Worm (Caenorhabditis elegans) whole organism, young adult: ENCODE results near the gene C14C10.1.

Experiments used
- B0261.1 ChIP-seq: sonication (generic microtip); optimal IDR thresholded peaks from 2 replicates; lab custom pipeline; 2016; ENCODE audit warnings: mild to moderate bottlenecking, missing genetic modification characterization, moderate library complexity, missing compliant biosample characterization
- B0336.3 ChIP-seq: fragments of 200-800 bp; sonication (Bioruptor generic); IDR thresholded peaks from 2 replicates; pipeline ENCODE4 v1.3.6; 2022; ENCODE audit warnings: missing genetic modification characterization, missing compliant biosample characterization
- D2030.7 ChIP-seq: fragments of 200-800 bp; sonication (Bioruptor generic); IDR thresholded peaks from 2 replicates; pipeline ENCODE4 v1.3.6; 2022; ENCODE audit warnings: missing genetic modification reagents, missing genetic modification characterization, missing compliant biosample characterization
- F10E7.11 ChIP-seq: sonication (generic microtip); optimal IDR thresholded peaks from 2 replicates; lab custom pipeline; 2017; ENCODE audit warnings: mild to moderate bottlenecking, missing genetic modification characterization, moderate library complexity, missing compliant biosample characterization
- F23B12.7 ChIP-seq: sonication (generic microtip); optimal IDR thresholded peaks from 2 replicates; lab custom pipeline; 2017; ENCODE audit warnings: missing genetic modification characterization, mild to moderate bottlenecking, missing compliant biosample characterization, antibody characterized with exemption, moderate library complexity; ENCODE audit not compliant: insufficient read depth
- F33H1.4 ChIP-seq: fragments of 200-800 bp; sonication (Bioruptor generic); IDR thresholded peaks from 2 replicates; pipeline ENCODE4 v1.3.6; 2022; ENCODE audit warnings: missing genetic modification reagents, missing genetic modification characterization, missing compliant biosample characterization
- F55B11.4 ChIP-seq: sonication (generic microtip); optimal IDR thresholded peaks from 2 replicates; lab custom pipeline; 2016; ENCODE audit warnings: missing compliant biosample characterization, missing genetic modification characterization, borderline replicate concordance; ENCODE audit not compliant: insufficient read depth
- K11D2.4 ChIP-seq: fragments of 200-800 bp; sonication (Bioruptor generic); IDR thresholded peaks from 2 replicates; pipeline ENCODE4 v1.3.6; 2022; ENCODE audit warnings: missing genetic modification reagents, missing genetic modification characterization, missing compliant biosample characterization
- Y53G8AR.9 ChIP-seq: fragments of 200-800 bp; sonication (Bioruptor generic); conservative IDR thresholded peaks from 2 replicates; pipeline ENCODE4 v1.3.6; 2022; ENCODE audit warnings: missing genetic modification reagents, missing genetic modification characterization, missing compliant biosample characterization
- Y95B8A.8 ChIP-seq: fragments of 200-800 bp; sonication (Bioruptor generic); IDR thresholded peaks from 2 replicates; pipeline ENCODE4 v1.3.6; 2022; ENCODE audit warnings: missing genetic modification reagents, missing genetic modification characterization, missing compliant biosample characterization
- ama-1 ChIP-seq, 3 experiments: fragments of 150-350 bp in 1 of 3; sonication (generic microtip) in 2 of 3; optimal IDR thresholded peaks; 2 replicates each; lab custom pipeline; 2014 to 2018; ENCODE audit warnings: missing biosample characterization in 2 of 3, missing genetic modification characterization in 2 of 3, missing genetic modification reagents in 2 of 3
- attf-3 ChIP-seq: fragments of 200-800 bp; sonication (Bioruptor generic); conservative IDR thresholded peaks from 2 replicates; pipeline ENCODE4 v1.3.6; 2022; ENCODE audit warnings: missing genetic modification reagents, missing genetic modification characterization, missing compliant biosample characterization
- ccch-3 ChIP-seq: fragments of 200-800 bp; sonication (Bioruptor generic); optimal IDR thresholded peaks from 2 replicates; lab custom pipeline; 2018; ENCODE audit warnings: mild to moderate bottlenecking, missing genetic modification characterization, missing compliant biosample characterization
- ceh-100 ChIP-seq: fragments of 200-800 bp; sonication (Bioruptor generic); IDR thresholded peaks from 2 replicates; pipeline ENCODE4 v1.3.6; 2022; ENCODE audit warnings: missing genetic modification reagents, missing genetic modification characterization, missing compliant biosample characterization
- ceh-40 ChIP-seq: fragments of 200-800 bp; sonication (Bioruptor generic); IDR thresholded peaks from 2 replicates; pipeline ENCODE4 v1.3.6; 2022; ENCODE audit warnings: missing genetic modification characterization, missing compliant biosample characterization
- ceh-91 ChIP-seq: fragments of 200-800 bp; sonication (Bioruptor generic); IDR thresholded peaks from 2 replicates; pipeline ENCODE4 v1.3.6; 2022; ENCODE audit warnings: missing genetic modification reagents, missing genetic modification characterization, missing compliant biosample characterization
- dox-1 ChIP-seq: fragments of 200-800 bp; sonication (Bioruptor generic); IDR thresholded peaks from 2 replicates; pipeline ENCODE4 v1.3.6; 2022; ENCODE audit warnings: missing genetic modification reagents, missing genetic modification characterization, missing compliant biosample characterization
- dpl-1 ChIP-seq: fragments of 150-350 bp; optimal IDR thresholded peaks from 2 replicates; lab custom pipeline; 2014; ENCODE audit warnings: missing biosample characterization, missing genetic modification reagents, missing genetic modification characterization
- egl-18 ChIP-seq: fragments of 200-800 bp; sonication (Bioruptor generic); IDR thresholded peaks from 2 replicates; pipeline ENCODE4 v1.3.6; 2022; ENCODE audit warnings: missing genetic modification reagents, missing genetic modification characterization, missing compliant biosample characterization
- ets-4 ChIP-seq: fragments of 200-800 bp; sonication (Bioruptor generic); optimal IDR thresholded peaks from 2 replicates; lab custom pipeline; 2018; ENCODE audit warnings: mild to moderate bottlenecking, missing genetic modification characterization, missing compliant biosample characterization
- fkh-3 ChIP-seq: sonication (generic microtip); optimal IDR thresholded peaks from 2 replicates; lab custom pipeline; 2016; ENCODE audit warnings: mild to moderate bottlenecking, missing genetic modification characterization, missing compliant biosample characterization
- hlh-12 ChIP-seq: sonication (generic microtip); optimal IDR thresholded peaks from 2 replicates; lab custom pipeline; 2016; ENCODE audit warnings: missing genetic modification characterization, missing compliant biosample characterization
- hlh-26 ChIP-seq: fragments of 200-800 bp; sonication (Bioruptor generic); conservative IDR thresholded peaks from 2 replicates; pipeline ENCODE4 v1.3.6; 2022; ENCODE audit warnings: missing genetic modification reagents, missing genetic modification characterization, missing compliant biosample characterization
- hsf-1 ChIP-seq: fragments of 200-800 bp; sonication (Bioruptor generic); IDR thresholded peaks from 2 replicates; pipeline ENCODE4 v1.3.6; 2022; ENCODE audit warnings: missing genetic modification reagents, missing genetic modification characterization, missing compliant biosample characterization
- let-526 ChIP-seq: fragments of 200-800 bp; sonication (Bioruptor generic); IDR thresholded peaks from 2 replicates; pipeline ENCODE4 v1.3.6; 2022; ENCODE audit warnings: missing genetic modification reagents, missing genetic modification characterization, missing compliant biosample characterization
- lin-26 ChIP-seq: fragments of 200-800 bp; sonication (Bioruptor generic); IDR thresholded peaks from 2 replicates; pipeline ENCODE4 v1.3.6; 2022; ENCODE audit warnings: missing genetic modification reagents, missing genetic modification characterization, missing compliant biosample characterization
- lin-35 ChIP-seq, 3 experiments: fragments of 150-350 bp in 2 of 3; sonication (generic microtip) in 1 of 3; optimal IDR thresholded peaks; 2 replicates each; lab custom pipeline; 2014 to 2018; ENCODE audit warnings: missing biosample characterization in 3 of 3, missing genetic modification characterization in 3 of 3, missing genetic modification reagents in 3 of 3
- lin-40 ChIP-seq: sonication (generic microtip); optimal IDR thresholded peaks from 2 replicates; lab custom pipeline; 2016; ENCODE audit warnings: missing genetic modification characterization, mild to moderate bottlenecking, missing compliant biosample characterization, missing genotype, missing genetic modification reagents
- lir-1 ChIP-seq: fragments of 200-800 bp; sonication (Bioruptor generic); conservative IDR thresholded peaks from 2 replicates; pipeline ENCODE4 v1.3.6; 2022; ENCODE audit warnings: missing genetic modification reagents, missing genetic modification characterization, missing compliant biosample characterization
- madf-6 ChIP-seq: fragments of 200-800 bp; sonication (Bioruptor generic); IDR thresholded peaks from 2 replicates; pipeline ENCODE4 v1.3.6; 2022; ENCODE audit warnings: missing genetic modification reagents, missing genetic modification characterization, missing compliant biosample characterization
- madf-8 ChIP-seq: fragments of 200-800 bp; sonication (Bioruptor generic); conservative IDR thresholded peaks from 2 replicates; pipeline ENCODE4 v1.3.6; 2022; ENCODE audit warnings: missing genetic modification reagents, missing genetic modification characterization, missing compliant biosample characterization
- nfya-1 ChIP-seq: sonication (generic microtip); optimal IDR thresholded peaks from 2 replicates; lab custom pipeline; 2017; ENCODE audit warnings: antibody characterized with exemption, missing compliant biosample characterization, missing genetic modification characterization, borderline replicate concordance; ENCODE audit not compliant: insufficient read depth
- nhr-179 ChIP-seq: sonication (generic microtip); optimal IDR thresholded peaks from 2 replicates; lab custom pipeline; 2016; ENCODE audit warnings: mild to moderate bottlenecking, missing genetic modification characterization, missing compliant biosample characterization
- nhr-90 ChIP-seq: sonication (generic microtip); optimal IDR thresholded peaks from 2 replicates; lab custom pipeline; 2016; ENCODE audit warnings: missing genotype, mild to moderate bottlenecking, missing genetic modification characterization, missing compliant biosample characterization
- snpc-1.3 ChIP-seq: sonication (generic microtip); optimal IDR thresholded peaks from 2 replicates; lab custom pipeline; 2017; ENCODE audit warnings: missing genetic modification characterization, mild to moderate bottlenecking, missing compliant biosample characterization, antibody characterized with exemption, moderate library complexity, missing genotype, missing genetic modification reagents; ENCODE audit not compliant: insufficient read depth
- tbp1 ChIP-seq: fragments of 200-800 bp; sonication (Bioruptor generic); optimal IDR thresholded peaks from 2 replicates; lab custom pipeline; 2018; ENCODE audit warnings: mild to moderate bottlenecking, missing genetic modification characterization, missing compliant biosample characterization
- zim-3 ChIP-seq: sonication (generic microtip); optimal IDR thresholded peaks from 2 replicates; lab custom pipeline; 2017; ENCODE audit warnings: mild to moderate bottlenecking, missing genetic modification characterization, moderate library complexity, missing compliant biosample characterization
- ztf-26 ChIP-seq: sonication (generic microtip); optimal IDR thresholded peaks from 2 replicates; lab custom pipeline; 2017; ENCODE audit warnings: missing genetic modification characterization, missing compliant biosample characterization
- ztf-6 ChIP-seq: fragments of 200-800 bp; sonication (Bioruptor generic); IDR thresholded peaks from 2 replicates; pipeline ENCODE4 v1.3.6; 2022; ENCODE audit warnings: missing genetic modification reagents, missing genetic modification characterization, missing compliant biosample characterization

C14C10.1 gene

DNA sequence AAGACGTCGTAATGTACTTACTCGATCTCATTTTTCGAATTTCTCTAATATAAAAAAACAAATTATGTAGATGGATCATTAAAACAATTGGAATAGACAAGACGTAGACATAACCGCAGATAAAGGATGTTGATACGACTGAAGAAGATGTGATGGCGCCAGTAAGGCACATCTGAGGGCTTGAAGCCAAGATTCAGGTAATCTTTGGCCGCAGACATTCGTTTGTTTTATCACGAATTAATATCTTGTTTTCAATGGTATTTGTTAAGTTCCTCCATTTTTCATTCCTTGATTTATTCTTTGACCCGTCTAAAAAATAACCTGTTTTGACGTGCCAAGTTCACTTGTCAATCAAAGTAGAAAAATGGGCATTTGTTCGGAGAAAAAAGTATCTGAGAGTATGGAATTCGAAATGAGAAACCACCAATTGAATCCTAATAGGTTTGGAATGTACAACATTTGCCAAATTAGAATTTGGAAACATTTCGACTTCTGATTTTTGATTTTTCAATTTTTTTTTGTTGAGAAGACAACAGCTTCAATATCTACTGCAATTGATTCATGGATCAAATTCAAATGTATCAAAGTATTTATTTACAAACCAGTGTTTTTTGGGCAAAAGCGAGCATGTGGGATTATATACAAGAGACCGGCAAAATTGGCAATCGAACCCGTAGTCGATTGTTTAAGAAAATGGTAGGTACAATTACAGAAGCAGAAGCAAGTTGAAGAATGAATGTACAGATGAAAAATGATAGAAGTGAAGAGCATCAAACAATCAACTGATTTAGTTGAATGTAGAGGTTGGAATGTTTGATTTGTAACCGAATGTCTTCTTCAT lies 36.3 kb upstream of the C14C10.1 start:
- TF ChIP-seq let-526 (GFP tag; lab: Robert Waterston, UW) (peak; percentile 39; the same call in 1 of the 2 replicates), Y53G8AR.9 (GFP tag; lab: Robert Waterston, UW) (0 out of 2 replicates have a peak, but pooled peaks have one; percentile 26), F55B11.4 (tag; lab: Kevin White, UChicago) (no peak), madf-8 (GFP tag; lab: Robert Waterston, UW) (no peak), zim-3 (tag; lab: Kevin White, UChicago) (no peak), hlh-12 (no peak), ceh-100 (GFP tag; lab: Robert Waterston, UW) (no peak), ets-4 (GFP tag; lab: Kevin White, UChicago) (no peak), Y95B8A.8 (no peak), egl-18 (GFP tag; lab: Robert Waterston, UW) (no peak), B0261.1 (tag; lab: Kevin White, UChicago) (no peak), F33H1.4 (GFP tag; lab: Robert Waterston, UW) (no peak), attf-3 (GFP tag; lab: Robert Waterston, UW) (no peak), madf-6 (GFP tag; lab: Robert Waterston, UW) (no peak; the same call in 1 of the 2 replicates), hsf-1 (GFP tag; lab: Robert Waterston, UW) (no peak), D2030.7 (GFP tag; lab: Robert Waterston, UW) (no peak), ceh-40 (GFP tag; lab: Robert Waterston, UW) (no peak), ama-1 (optimal IDR thresholded peaks at IDR 0.05; lab: Kevin White, UChicago) (peak; percentile 87), ama-1 (GFP tag; optimal IDR thresholded peaks at IDR 0.05; lab: Kevin White, UChicago) (no peak), ztf-26 (tag; lab: Kevin White, UChicago) (peak; percentile 13), lin-26 (GFP tag; lab: Robert Waterston, UW) (peak; percentile 59; the same call in 1 of the 2 replicates), B0336.3 (GFP tag; lab: Robert Waterston, UW) (peak; percentile 23; the same call in 1 of the 2 replicates), K11D2.4 (GFP tag; lab: Robert Waterston, UW) (peak; percentile 65), F10E7.11 (tag; lab: Kevin White, UChicago) (no peak), lin-40 (no peak), snpc-1.3 (no peak), F23B12.7 (no peak), dpl-1 (no peak), ceh-91 (GFP tag; lab: Robert Waterston, UW) (no peak), tbp1 (GFP tag; lab: Kevin White, UChicago) (peak; percentile 20), ccch-3 (GFP tag; lab: Kevin White, UChicago) (no peak), fkh-3 (tag; lab: Kevin White, UChicago) (no peak), lir-1 (no peak; the same call in 1 of the 2 replicates), nfya-1 (no peak), nhr-90 (no peak), nhr-179 (tag; lab: Kevin White, UChicago) (no peak), dox-1 (GFP tag; lab: Robert Waterston, UW) (peak; percentile 17; the same call in 1 of the 2 replicates), ztf-6 (no peak), lin-35 (GFP tag; optimal IDR thresholded peaks at IDR 0.05; lab: Kevin White, UChicago) (no peak), hlh-26 (GFP tag; lab: Robert Waterston, UW) (no peak)
